Fruit fly (Drosophila melanogaster) whole organism: ENCODE measurements around the gene CG34011.

Experiments used
- CG8478 ChIP-seq: fragments of >200 bp; optimal IDR thresholded peaks from 2 replicates; lab custom pipeline; 2018; ENCODE audit warnings: inconsistent platforms
- Dll ChIP-seq: fragments of >200 bp; optimal IDR thresholded peaks from 2 replicates; lab custom pipeline; 2017
- EcR ChIP-seq, 2 experiments: fragments of >200 bp; optimal IDR thresholded peaks; 2 replicates each; lab custom pipeline; 2017; ENCODE audit warnings: missing biosample characterization in 2 of 2, missing genetic modification characterization in 2 of 2, missing genetic modification reagents in 2 of 2
- pan ChIP-seq: fragments of >200 bp; optimal IDR thresholded peaks from 2 replicates; lab custom pipeline; 2017
- psq ChIP-seq: fragments of >200 bp; optimal IDR thresholded peaks from 2 replicates; lab custom pipeline; 2017
- usp ChIP-seq: fragments of >200 bp; optimal IDR thresholded peaks from 2 replicates; lab custom pipeline; 2017; ENCODE audit warnings: missing biosample characterization, missing genetic modification characterization, mixed read lengths

Gene CG34011

dm6 chr2L:5716580-5716979 is at the start of gene CG34011, which contains the start of gene CG14007:
TSS of gene CG34011 (plus strand) at chr2L:5716701.
TSS of gene CG14007 (minus strand) at chr2L:5716680.
- TF ChIP-seq CG8478 (lab: Kevin White, UChicago): no peak
- no peak for TF ChIP-seq psq (lab: Kevin White, UChicago)
- TF ChIP-seq pan (lab: Kevin White, UChicago): no peak
- no peak for TF ChIP-seq usp
- TF ChIP-seq EcR (GFP tag; optimal IDR thresholded peaks at IDR 0.05; lab: Kevin White, UChicago): no peak
- no peak for TF ChIP-seq Dll

dm6 chr2L:5678282-5678681 is 38.2 kb upstream of the CG34011 start, which contains the start of gene CG12511:
TSS of gene CG12511 (plus strand) at chr2L:5678582.
- TF ChIP-seq CG8478 (lab: Kevin White, UChicago) (no peak), psq (lab: Kevin White, UChicago) (no peak), usp (no peak)

dm6 chr2L:5706074-5706473 is 10.4 kb upstream of the CG34011 start, which contains the start of gene CG7236:
TSS of gene CG7236 (plus strand) at chr2L:5706374.
- no peak for TF ChIP-seq CG8478 (lab: Kevin White, UChicago)
- TF ChIP-seq Dll: no peak
- TF ChIP-seq EcR (GFP tag; optimal IDR thresholded peaks at IDR 0.05; lab: Kevin White, UChicago): no peak
- no peak for TF ChIP-seq pan (lab: Kevin White, UChicago)
- TF ChIP-seq psq (lab: Kevin White, UChicago): no peak
- TF ChIP-seq usp: no peak

dm6 chr2L:5720407-5721228 is 4.1 kb downstream of the CG34011 start, which contains the start of the genes CG11149 and sip1:
TSS of gene CG11149 (minus strand) at chr2L:5720899.
TSS of gene sip1 (plus strand) at chr2L:5721051.
- no peak for TF ChIP-seq EcR (GFP tag; optimal IDR thresholded peaks at IDR 0.05; lab: Kevin White, UChicago)
- no peak for TF ChIP-seq CG8478 (lab: Kevin White, UChicago)
- TF ChIP-seq Dll: no peak
- no peak for TF ChIP-seq pan (lab: Kevin White, UChicago)
- no peak for TF ChIP-seq psq (lab: Kevin White, UChicago)
- TF ChIP-seq usp: no peak

dm6 chr2L:5723859-5724475 is 7.5 kb downstream of the CG34011 start:
- no peak for TF ChIP-seq EcR (GFP tag; optimal IDR thresholded peaks at IDR 0.05; lab: Kevin White, UChicago)
- TF ChIP-seq psq (lab: Kevin White, UChicago): no peak
- TF ChIP-seq usp: no peak
- TF ChIP-seq CG8478 (lab: Kevin White, UChicago): no peak
- no peak for TF ChIP-seq Dll
- TF ChIP-seq pan (lab: Kevin White, UChicago): no peak

dm6 chr2L:5724521-5725023 is 8.1 kb downstream of the CG34011 start, which contains the start of gene CG11030:
TSS of gene CG11030 (plus strand) at chr2L:5724656.
- TF ChIP-seq psq (lab: Kevin White, UChicago) (no peak), usp (no peak), pan (lab: Kevin White, UChicago) (no peak), EcR (GFP tag; optimal IDR thresholded peaks at IDR 0.05; lab: Kevin White, UChicago) (no peak), CG8478 (lab: Kevin White, UChicago) (no peak), Dll (no peak)

dm6 chr2L:5726049-5726448 is 9.5 kb downstream of the CG34011 start:
- no peak for TF ChIP-seq CG8478 (lab: Kevin White, UChicago)
- no peak for TF ChIP-seq Dll
- no peak for TF ChIP-seq psq (lab: Kevin White, UChicago)
- TF ChIP-seq EcR (GFP tag; optimal IDR thresholded peaks at IDR 0.05; lab: Kevin White, UChicago): no peak
- TF ChIP-seq pan (lab: Kevin White, UChicago): no peak

dm6 chr2L:5728711-5729110 is 12.2 kb downstream of the CG34011 start, which contains the start of gene CG14006:
TSS of gene CG14006 (minus strand) at chr2L:5728811.
- no peak for TF ChIP-seq psq (lab: Kevin White, UChicago)
- TF ChIP-seq EcR (GFP tag; optimal IDR thresholded peaks at IDR 0.05; lab: Kevin White, UChicago): no peak
- TF ChIP-seq Dll: no peak
- TF ChIP-seq usp: no peak
- TF ChIP-seq pan (lab: Kevin White, UChicago): no peak
- no peak for TF ChIP-seq CG8478 (lab: Kevin White, UChicago)

- TF ChIP-seq EcR (GFP tag; optimal IDR thresholded peaks at IDR 0.05; lab: Kevin White, UChicago) (no peak), pan (lab: Kevin White, UChicago) (no peak), psq (lab: Kevin White, UChicago) (no peak), Dll (no peak), usp (no peak), CG8478 (lab: Kevin White, UChicago) (no peak)
These were observed 13.9 kb downstream of the CG34011 start for dm6 chr2L:5730432-5730831.

dm6 chr2L:5740740-5741139 is 24.2 kb downstream of the CG34011 start:
- TF ChIP-seq CG8478 (lab: Kevin White, UChicago): no peak
- no peak for TF ChIP-seq EcR (GFP tag; optimal IDR thresholded peaks at IDR 0.05; lab: Kevin White, UChicago)
- no peak for TF ChIP-seq psq (lab: Kevin White, UChicago)
- TF ChIP-seq Dll: no peak
- no peak for TF ChIP-seq usp
- no peak for TF ChIP-seq pan (lab: Kevin White, UChicago)

- TF ChIP-seq usp: no peak
- TF ChIP-seq EcR (GFP tag; optimal IDR thresholded peaks at IDR 0.05; lab: Kevin White, UChicago): no peak
- TF ChIP-seq pan (lab: Kevin White, UChicago): no peak
- TF ChIP-seq Dll: no peak
- TF ChIP-seq psq (lab: Kevin White, UChicago): no peak
- TF ChIP-seq CG8478 (lab: Kevin White, UChicago): no peak
These were observed 24.6 kb downstream of the CG34011 start, which contains the start of gene CG11147 for dm6 chr2L:5741144-5741543. TSS of gene CG11147 (minus strand) at chr2L:5741244.
